Fruit fly (Drosophila melanogaster) whole organism, embryonic: ENCODE measurements around the gene Gmap.

Source experiments
- Atf-2 ChIP-seq: fragments of 200-800 bp; sonication (Bioruptor generic); optimal IDR thresholded peaks from 2 replicates; lab custom pipeline; 2016; ENCODE audit warnings: missing biosample characterization, missing genetic modification characterization
- B-H2 ChIP-seq: fragments of 200-800 bp; sonication (Bioruptor generic); optimal IDR thresholded peaks from 2 replicates; lab custom pipeline; 2018; ENCODE audit warnings: missing biosample characterization, mild to moderate bottlenecking, missing genetic modification characterization
- BEAF-32 ChIP-seq: fragments of 200-800 bp; sonication (Bioruptor generic); optimal IDR thresholded peaks from 3 replicates; lab custom pipeline; 2017; ENCODE audit warnings: missing biosample characterization, missing genetic modification characterization, mild to moderate bottlenecking, moderate library complexity, missing genetic modification reagents
- C15 ChIP-seq: fragments of 200-800 bp; sonication (Bioruptor generic); IDR thresholded peaks from 3 replicates; pipeline ENCODE4 v1.3.6; 2022; ENCODE audit warnings: missing biosample characterization, missing genetic modification characterization
- CG12769 ChIP-seq: fragments of 200-800 bp; sonication (Bioruptor generic); optimal IDR thresholded peaks from 2 replicates; lab custom pipeline; 2019; ENCODE audit warnings: missing biosample characterization, mild to moderate bottlenecking, missing genetic modification characterization, moderate library complexity
- CG13287 ChIP-seq: fragments of 200-800 bp; sonication (Bioruptor generic); IDR thresholded peaks from 2 replicates; pipeline ENCODE4 v1.3.6; 2022; ENCODE audit warnings: missing biosample characterization, missing genetic modification characterization; ENCODE audit not compliant: partially characterized antibody
- CG14441 ChIP-seq: fragments of 200-800 bp; sonication (Bioruptor generic); IDR thresholded peaks from 2 replicates; pipeline ENCODE4 v1.3.6; 2022; ENCODE audit warnings: missing biosample characterization, missing genetic modification characterization
- CG14860 ChIP-seq: fragments of 200-800 bp; sonication (Bioruptor generic); IDR thresholded peaks from 3 replicates; pipeline ENCODE4 v1.3.6; 2022; ENCODE audit warnings: missing biosample characterization, missing genetic modification characterization; ENCODE audit not compliant: partially characterized antibody
- CG15514 ChIP-seq: fragments of 200-800 bp; sonication (Bioruptor generic); optimal IDR thresholded peaks from 3 replicates; lab custom pipeline; 2017; ENCODE audit warnings: missing biosample characterization, missing genetic modification characterization, mild to moderate bottlenecking, moderate library complexity, missing genetic modification reagents
- CG17568 ChIP-seq: fragments of 200-800 bp; sonication (Bioruptor generic); optimal IDR thresholded peaks from 2 replicates; lab custom pipeline; 2018; ENCODE audit warnings: missing biosample characterization, mild to moderate bottlenecking, missing genetic modification characterization, moderate library complexity
- CG18011 ChIP-seq: fragments of 200-800 bp; sonication (Bioruptor generic); optimal IDR thresholded peaks from 2 replicates; lab custom pipeline; 2017; ENCODE audit warnings: missing biosample characterization, missing genetic modification characterization, mild to moderate bottlenecking, moderate library complexity, missing genotype
- CG30431 ChIP-seq: fragments of 200-800 bp; sonication (Bioruptor generic); optimal IDR thresholded peaks from 2 replicates; lab custom pipeline; 2017; ENCODE audit warnings: missing biosample characterization, missing genetic modification characterization
- CG32772 ChIP-seq: fragments of 200-800 bp; sonication (Bioruptor generic); IDR thresholded peaks from 2 replicates; pipeline ENCODE4 v1.3.6; 2022; ENCODE audit warnings: missing biosample characterization, missing genetic modification characterization
- CG4424 ChIP-seq: fragments of 200-800 bp; sonication (Bioruptor generic); optimal IDR thresholded peaks from 3 replicates; lab custom pipeline; 2016; ENCODE audit warnings: missing biosample characterization, missing genetic modification characterization
- CG4707 ChIP-seq: fragments of 200-800 bp; sonication (Bioruptor generic); optimal IDR thresholded peaks from 2 replicates; lab custom pipeline; 2018; ENCODE audit warnings: missing biosample characterization, mild to moderate bottlenecking, missing genetic modification characterization, moderate library complexity
- CG4730 ChIP-seq: fragments of 200-800 bp; sonication (Bioruptor generic); IDR thresholded peaks from 2 replicates; pipeline ENCODE4 v1.3.6; 2022; ENCODE audit warnings: missing biosample characterization, missing genetic modification characterization
- CG4854 ChIP-seq: fragments of 200-800 bp; sonication (Bioruptor generic); optimal IDR thresholded peaks from 2 replicates; lab custom pipeline; 2016; ENCODE audit warnings: missing biosample characterization, missing genetic modification characterization, inconsistent platforms
- CG7556 ChIP-seq: fragments of 200-800 bp; sonication (Bioruptor generic); optimal IDR thresholded peaks from 2 replicates; lab custom pipeline; 2017; ENCODE audit warnings: missing biosample characterization, mild to moderate bottlenecking, missing genetic modification characterization
- CG7963 ChIP-seq: fragments of 200-800 bp; sonication (Bioruptor generic); IDR thresholded peaks from 3 replicates; pipeline ENCODE4 v1.3.6; 2022; ENCODE audit warnings: missing biosample characterization, missing genetic modification characterization; ENCODE audit not compliant: partially characterized antibody
- CG9727 ChIP-seq: fragments of 200-800 bp; sonication (Bioruptor generic); optimal IDR thresholded peaks from 3 replicates; lab custom pipeline; 2017; ENCODE audit warnings: missing biosample characterization, mild to moderate bottlenecking, missing genetic modification characterization
- Doc3 ChIP-seq: fragments of 200-800 bp; sonication (Bioruptor generic); IDR thresholded peaks from 3 replicates; pipeline ENCODE4 v1.3.6; 2022; ENCODE audit warnings: missing biosample characterization, missing genetic modification characterization; ENCODE audit not compliant: partially characterized antibody
- Dref ChIP-seq: fragments of 200-800 bp; sonication (Bioruptor generic); IDR thresholded peaks from 2 replicates; pipeline ENCODE4 v1.3.6; 2022; ENCODE audit warnings: missing biosample characterization, missing genetic modification characterization
- HLH4C ChIP-seq: fragments of 200-800 bp; sonication (Bioruptor generic); IDR thresholded peaks from 3 replicates; pipeline ENCODE4 v1.3.6; 2022; ENCODE audit warnings: missing biosample characterization, missing genetic modification characterization; ENCODE audit not compliant: partially characterized antibody
- MBD-R2 ChIP-seq: fragments of 200-800 bp; sonication (Bioruptor generic); IDR thresholded peaks from 2 replicates; pipeline ENCODE4 v1.3.6; 2022; ENCODE audit warnings: missing biosample characterization, missing genetic modification characterization
- Myb ChIP-seq: fragments of 200-800 bp; sonication (Bioruptor generic); optimal IDR thresholded peaks from 2 replicates; lab custom pipeline; 2016; ENCODE audit warnings: missing biosample characterization, missing genetic modification characterization
- NC2β ChIP-seq: fragments of 200-800 bp; sonication (Bioruptor generic); optimal IDR thresholded peaks from 2 replicates; lab custom pipeline; 2016; ENCODE audit warnings: missing biosample characterization, missing genetic modification characterization
- NK7.1 ChIP-seq: fragments of 200-800 bp; sonication (Bioruptor generic); optimal IDR thresholded peaks from 3 replicates; lab custom pipeline; 2016; ENCODE audit warnings: missing biosample characterization, missing genetic modification characterization
- Poxn ChIP-seq: fragments of 200-800 bp; sonication (Bioruptor generic); IDR thresholded peaks from 2 replicates; pipeline ENCODE4 v1.3.6; 2022; ENCODE audit warnings: missing biosample characterization, missing genetic modification characterization
- Rx ChIP-seq: fragments of 200-800 bp; sonication (Bioruptor generic); IDR thresholded peaks from 2 replicates; pipeline ENCODE4 v1.3.6; 2022; ENCODE audit warnings: missing biosample characterization, missing genetic modification characterization
- Side ChIP-seq: fragments of 200-800 bp; sonication (Bioruptor generic); optimal IDR thresholded peaks from 2 replicates; lab custom pipeline; 2016; ENCODE audit warnings: missing biosample characterization, missing genetic modification characterization
- Sox100B ChIP-seq: fragments of 200-800 bp; sonication (Bioruptor generic); optimal IDR thresholded peaks from 3 replicates; lab custom pipeline; 2018; ENCODE audit warnings: missing biosample characterization, mild to moderate bottlenecking, missing genetic modification characterization
- Taf1 ChIP-seq: fragments of 200-800 bp; sonication (Bioruptor generic); IDR thresholded peaks from 2 replicates; pipeline ENCODE4 v1.3.6; 2022; ENCODE audit warnings: missing biosample characterization, missing genetic modification characterization
- abd-A ChIP-seq: fragments of 200-800 bp; sonication (Bioruptor generic); optimal IDR thresholded peaks from 3 replicates; lab custom pipeline; 2019; ENCODE audit warnings: missing biosample characterization, mild to moderate bottlenecking, missing genetic modification characterization, moderate library complexity
- amos ChIP-seq: fragments of 200-800 bp; sonication (Bioruptor generic); IDR thresholded peaks from 2 replicates; pipeline ENCODE4 v1.3.6; 2022; ENCODE audit warnings: missing biosample characterization, missing genetic modification characterization; ENCODE audit not compliant: partially characterized antibody
- bbx ChIP-seq: fragments of 200-800 bp; sonication (Bioruptor generic); IDR thresholded peaks from 2 replicates; pipeline ENCODE4 v1.3.6; 2022; ENCODE audit warnings: missing biosample characterization, missing genetic modification characterization; ENCODE audit not compliant: partially characterized antibody
- eve ChIP-seq, 2 experiments: fragments of >200 bp; optimal IDR thresholded peaks; 2 replicates each; lab custom pipeline; 2017; ENCODE audit warnings: missing biosample characterization in 2 of 2, missing genetic modification characterization in 2 of 2
- gfzf ChIP-seq: fragments of 200-800 bp; sonication (Bioruptor generic); optimal IDR thresholded peaks from 2 replicates; lab custom pipeline; 2016; ENCODE audit warnings: missing biosample characterization, mild to moderate bottlenecking, missing genetic modification characterization, moderate library complexity
- kay ChIP-seq: fragments of 200-800 bp; sonication (Bioruptor generic); optimal IDR thresholded peaks from 2 replicates; lab custom pipeline; 2016; ENCODE audit warnings: missing biosample characterization, missing genetic modification characterization
- ken ChIP-seq: fragments of 200-800 bp; sonication (Bioruptor generic); IDR thresholded peaks from 3 replicates; pipeline ENCODE4 v1.3.6; 2022; ENCODE audit warnings: missing biosample characterization, missing genetic modification characterization
- lab ChIP-seq: fragments of 200-800 bp; sonication (Bioruptor generic); optimal IDR thresholded peaks from 3 replicates; lab custom pipeline; 2017; ENCODE audit warnings: missing biosample characterization, missing genetic modification characterization, mild to moderate bottlenecking, moderate library complexity, missing genetic modification reagents
- nerfin-1 ChIP-seq: fragments of 200-800 bp; sonication (Bioruptor generic); optimal IDR thresholded peaks from 3 replicates; lab custom pipeline; 2019; ENCODE audit warnings: missing biosample characterization, mild to moderate bottlenecking, missing genetic modification characterization, moderate library complexity
- oc ChIP-seq: fragments of 200-800 bp; sonication (Bioruptor generic); optimal IDR thresholded peaks from 2 replicates; lab custom pipeline; 2018; ENCODE audit warnings: missing biosample characterization, mild to moderate bottlenecking, missing genetic modification characterization, moderate library complexity
- phol ChIP-seq: fragments of 200-800 bp; sonication (Bioruptor generic); optimal IDR thresholded peaks from 3 replicates; lab custom pipeline; 2018; ENCODE audit warnings: missing biosample characterization, mild to moderate bottlenecking, missing genetic modification characterization, moderate library complexity
- sens ChIP-seq: fragments of 200-800 bp; sonication (Bioruptor generic); peaks from one replicate; lab custom pipeline; 2016; ENCODE audit warnings: missing biosample characterization, missing genetic modification characterization
- sisA ChIP-seq: fragments of 200-800 bp; sonication (Bioruptor generic); IDR thresholded peaks from 2 replicates; pipeline ENCODE4 v1.3.6; 2022; ENCODE audit warnings: missing biosample characterization, missing genetic modification characterization
- tll ChIP-seq, 2 experiments: fragments of 200-800 bp in 1 of 2; fragments of >200 bp in 1 of 2; sonication (Bioruptor generic) in 1 of 2; optimal IDR thresholded peaks; 2 replicates each; lab custom pipeline; 2017 to 2019; ENCODE audit warnings: missing biosample characterization in 2 of 2, missing genetic modification characterization in 2 of 2, mild to moderate bottlenecking in 1 of 2, moderate library complexity in 1 of 2
- vnd ChIP-seq: fragments of 200-800 bp; sonication (Bioruptor generic); IDR thresholded peaks from 3 replicates; pipeline ENCODE4 v1.3.6; 2022; ENCODE audit warnings: missing biosample characterization, missing genetic modification characterization; ENCODE audit not compliant: partially characterized antibody
- z ChIP-seq: fragments of 200-800 bp; sonication (Bioruptor generic); IDR thresholded peaks from 3 replicates; pipeline ENCODE4 v1.3.6; 2022; ENCODE audit warnings: missing biosample characterization, missing genetic modification characterization

The Gmap gene

dm6 chrX:15467402-15467941 is 19.2 kb upstream of the Gmap start, which contains the start of the genes CG15642 and CG15641 (continued):
- TF ChIP-seq Atf-2 (no peak), NC2β (GFP tag; lab: Kevin White, UChicago) (no peak), gfzf (no peak), CG4854 (no peak), MBD-R2 (GFP tag; lab: Robert Waterston, UW) (0 out of 2 replicates have a peak, but pooled peaks have one; percentile 28)

DNA sequence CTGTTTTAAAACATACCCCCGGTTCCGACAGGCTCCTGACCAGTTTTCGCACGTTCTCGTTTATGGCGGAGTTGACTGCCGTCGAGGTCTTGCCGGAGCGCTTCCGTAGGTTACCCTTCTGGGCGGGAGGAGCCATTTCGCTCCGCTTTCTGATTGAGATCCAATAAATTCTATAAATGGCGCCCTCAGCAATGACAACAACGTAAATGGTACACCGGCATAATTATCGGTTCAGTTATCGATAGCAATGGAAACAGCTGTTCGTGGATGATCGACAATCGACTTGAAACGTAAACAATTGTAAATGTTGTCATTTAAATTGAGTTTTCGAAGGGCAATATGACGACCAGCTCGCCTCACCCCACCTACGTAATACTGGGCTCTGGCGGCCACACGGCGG is 14.8 kb upstream of the Gmap start, which contains the start of the genes Grip128 and Alg14:
Gene Grip128, minus strand, starts transcription at position 216 of the 400 bp plus-strand sequence.
Gene Alg14, plus strand, starts transcription at position 261 of the 400 bp plus-strand sequence.
- no peak for TF ChIP-seq CG4730
- peak; percentile 57 for TF ChIP-seq CG18011 (GFP tag; lab: Kevin White, UChicago)
- no peak for TF ChIP-seq CG4424 (GFP tag; lab: Kevin White, UChicago)
- no peak for TF ChIP-seq CG9727 (GFP tag; lab: Kevin White, UChicago)
- TF ChIP-seq ken (GFP tag; lab: Robert Waterston, UW) = no peak
- no peak for TF ChIP-seq eve (GFP tag; optimal IDR thresholded peaks at IDR 0.05; lab: Kevin White, UChicago)
- TF ChIP-seq phol (tag; lab: Kevin White, UChicago) = peak; percentile 73
- 0 out of 3 replicates have a peak, but pooled peaks have one; percentile 29 for TF ChIP-seq vnd (GFP tag; lab: Robert Waterston, UW)
- no peak for TF ChIP-seq Myb
- TF ChIP-seq CG15514 (GFP tag; lab: Kevin White, UChicago) = peak; percentile 62
- no peak for TF ChIP-seq abd-A
- peak; percentile 74 for TF ChIP-seq MBD-R2 (GFP tag; lab: Robert Waterston, UW)
- TF ChIP-seq Rx (GFP tag; lab: Robert Waterston, UW) = no peak
- no peak for TF ChIP-seq Side (GFP tag; lab: Kevin White, UChicago)
- TF ChIP-seq CG14860 (GFP tag; lab: Robert Waterston, UW) = peak; percentile 52; the same call in 1 of the 3 replicates
- TF ChIP-seq CG17568 (GFP tag; lab: Kevin White, UChicago) = no peak
- peak; percentile 67 for TF ChIP-seq Dref (GFP tag; lab: Robert Waterston, UW)
- TF ChIP-seq bbx (GFP tag; lab: Robert Waterston, UW) = peak; percentile 66
- TF ChIP-seq kay (GFP tag; lab: Kevin White, UChicago) = no peak
- TF ChIP-seq CG14441 = no peak
- peak; percentile 49; the same call in 1 of the 3 replicates for TF ChIP-seq Doc3 (GFP tag; lab: Robert Waterston, UW)
- no peak for TF ChIP-seq C15 (GFP tag; lab: Robert Waterston, UW)
- TF ChIP-seq CG30431 (GFP tag; lab: Kevin White, UChicago) = no peak
- no peak for TF ChIP-seq CG4707
- no peak for TF ChIP-seq lab
- TF ChIP-seq CG7963 = 0 out of 3 replicates have a peak, but pooled peaks have one; percentile 17
- no peak for TF ChIP-seq sisA (GFP tag; lab: Robert Waterston, UW)
- TF ChIP-seq tll (GFP tag; optimal IDR thresholded peaks at IDR 0.05; lab: Kevin White, UChicago) = no peak
- no peak for TF ChIP-seq Poxn
- TF ChIP-seq sens = no peak
- TF ChIP-seq CG32772 (GFP tag; lab: Robert Waterston, UW) = no peak
- peak; percentile 68 for TF ChIP-seq CG13287 (GFP tag; lab: Robert Waterston, UW)
- no peak for TF ChIP-seq z
- peak; percentile 29; the same call in 1 of the 2 replicates for TF ChIP-seq amos (GFP tag; lab: Robert Waterston, UW)
- no peak for TF ChIP-seq Sox100B (GFP tag; lab: Kevin White, UChicago)
- no peak for TF ChIP-seq NK7.1 (GFP tag; lab: Kevin White, UChicago)
- peak; percentile 44 for TF ChIP-seq BEAF-32
- no peak for TF ChIP-seq Taf1
- TF ChIP-seq oc (tag; lab: Kevin White, UChicago) = no peak
- TF ChIP-seq B-H2 (GFP tag; lab: Kevin White, UChicago) = no peak
- TF ChIP-seq HLH4C (GFP tag; lab: Robert Waterston, UW) = peak; percentile 66
- no peak for TF ChIP-seq CG12769 (tag; lab: Kevin White, UChicago)
- no peak for TF ChIP-seq nerfin-1
- TF ChIP-seq CG7556 (GFP tag; lab: Kevin White, UChicago) = no peak
